Worm (Caenorhabditis elegans): ENCODE measurements around the gene C04G2.10.

DNA sequence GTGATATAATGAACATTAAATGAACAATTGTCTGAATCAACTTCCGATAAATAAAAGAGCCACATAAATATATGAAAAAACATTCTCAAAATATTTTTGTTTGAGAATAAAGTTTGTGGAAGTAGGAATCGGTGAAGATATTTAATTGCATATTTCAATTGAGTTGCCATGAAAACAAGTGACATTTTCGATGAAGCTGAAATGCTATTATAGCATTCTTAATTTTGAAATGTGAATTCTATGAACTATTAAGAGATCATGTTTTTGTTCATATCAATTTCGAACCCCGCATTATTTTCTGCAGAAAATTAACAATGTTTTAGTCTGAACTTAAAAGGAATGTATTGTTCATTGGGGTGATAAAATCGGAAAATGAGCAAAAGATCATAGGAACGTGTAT lies 7.0 kb downstream of the C04G2.10 start, which contains the start of gene irld-21:
- no peak for TF ChIP-seq ama-1 (optimal IDR thresholded peaks at IDR 0.05)
- TF ChIP-seq unc-86 (tag; optimal IDR thresholded peaks at IDR 0.05): no peak
- no peak for TF ChIP-seq unc-55 (GFP tag; optimal IDR thresholded peaks at IDR 0.05)
- TF ChIP-seq fkh-10 (GFP tag; optimal IDR thresholded peaks at IDR 0.05): no peak
- TF ChIP-seq ceh-14 (tag; optimal IDR thresholded peaks at IDR 0.05): no peak
- TF ChIP-seq mec-3 (tag; optimal IDR thresholded peaks at IDR 0.05; ENCODE audit: borderline replicate concordance): no peak
- no peak for TF ChIP-seq F13H6.1 (tag; optimal IDR thresholded peaks at IDR 0.05)
- no peak for TF ChIP-seq npax-4 (tag; optimal IDR thresholded peaks at IDR 0.05)
